Fruit fly (Drosophila melanogaster) S2 (cell line): ENCODE data around the gene CG15130.

ENCODE experiments used
- CG8478 ChIP-seq: fragments of >200 bp; optimal IDR thresholded peaks from 2 replicates; lab custom pipeline; 2018
- CTCF ChIP-seq, 2 experiments: fragments of >200 bp; optimal IDR thresholded peaks; 2 replicates each; lab custom pipeline; 2018

DNA sequence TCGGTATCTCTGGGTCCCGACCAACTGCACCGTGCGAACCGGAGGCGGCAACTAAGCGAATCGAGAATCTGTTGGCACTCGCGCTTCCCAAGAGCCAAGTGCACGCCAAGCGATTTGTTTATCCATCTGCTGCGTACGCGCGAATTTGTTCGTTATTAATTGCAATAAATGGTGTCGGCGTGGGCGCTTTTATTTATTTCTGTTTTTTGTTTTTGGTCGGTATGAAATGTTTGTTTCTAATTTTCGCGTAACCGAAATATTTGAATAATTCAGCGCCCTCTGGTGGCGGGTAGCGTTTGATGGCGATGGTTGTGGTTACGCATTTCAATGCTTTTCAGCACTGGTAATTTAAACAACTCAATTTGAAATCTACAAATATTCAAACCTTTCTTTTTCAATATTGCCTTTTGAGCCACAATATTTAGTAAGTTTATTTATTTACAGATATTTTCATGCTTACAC, 9.7 kb downstream of the CG15130 start, which contains the start of gene CG10947:
- no peak for TF ChIP-seq CG8478 (lab: Kevin White, UChicago)
- TF ChIP-seq CTCF (optimal IDR thresholded peaks at IDR 0.05; lab: Kevin White, UChicago): peak; percentile 84 to 91
